Fruit fly (Drosophila melanogaster) whole organism, prepupa: Measurements from ENCODE around the gene CG2157.

ENCODE experiments used
- CG10631 ChIP-seq: fragments of 200-800 bp; sonication (Bioruptor generic); optimal IDR thresholded peaks from 2 replicates; lab custom pipeline; 2016; ENCODE audit warnings: missing biosample characterization, missing genetic modification characterization
- CG11762 ChIP-seq: fragments of 200-800 bp; sonication (Bioruptor generic); optimal IDR thresholded peaks from 3 replicates; lab custom pipeline; 2016; ENCODE audit warnings: missing biosample characterization, missing genetic modification characterization; ENCODE audit not compliant: insufficient read depth
- CG11902 ChIP-seq: fragments of 200-800 bp; sonication (Bioruptor generic); optimal IDR thresholded peaks from 3 replicates; lab custom pipeline; 2016; ENCODE audit warnings: missing biosample characterization, missing genetic modification characterization
- CG16779 ChIP-seq: fragments of 200-800 bp; sonication (Bioruptor generic); optimal IDR thresholded peaks from 3 replicates; lab custom pipeline; 2017; ENCODE audit warnings: missing biosample characterization, mild to moderate bottlenecking, missing genetic modification characterization
- CG32006 ChIP-seq: fragments of 200-800 bp; sonication (Bioruptor generic); optimal IDR thresholded peaks from 3 replicates; lab custom pipeline; 2017; ENCODE audit warnings: missing biosample characterization, mild to moderate bottlenecking, missing genetic modification characterization
- Eip78C ChIP-seq: fragments of 200-800 bp; sonication (Bioruptor generic); peaks from one replicate; lab custom pipeline; 2016; ENCODE audit warnings: missing biosample characterization, missing genetic modification characterization
- Ets21C ChIP-seq: fragments of 200-800 bp; sonication (Bioruptor generic); optimal IDR thresholded peaks from 3 replicates; lab custom pipeline; 2016; ENCODE audit warnings: missing biosample characterization, missing genetic modification characterization
- Ets96B ChIP-seq: fragments of 200-800 bp; optimal IDR thresholded peaks from 2 replicates; lab custom pipeline; 2019; ENCODE audit warnings: missing biosample characterization, mild to moderate bottlenecking, missing genetic modification characterization, moderate library complexity
- Hr4 ChIP-seq: fragments of 200-800 bp; sonication (Bioruptor generic); optimal IDR thresholded peaks from 3 replicates; lab custom pipeline; 2016; ENCODE audit warnings: missing biosample characterization, missing genetic modification characterization
- Sox102F ChIP-seq: fragments of 200-800 bp; sonication (Bioruptor generic); optimal IDR thresholded peaks from 2 replicates; lab custom pipeline; 2016; ENCODE audit warnings: missing biosample characterization, mild to moderate bottlenecking, missing genetic modification characterization
- Sox14 ChIP-seq: fragments of 200-800 bp; sonication (Bioruptor generic); optimal IDR thresholded peaks from 3 replicates; lab custom pipeline; 2016; ENCODE audit warnings: missing biosample characterization, missing genetic modification characterization
- dsx ChIP-seq: fragments of 200-800 bp; optimal IDR thresholded peaks from 3 replicates; lab custom pipeline; 2019; ENCODE audit warnings: missing biosample characterization, mild to moderate bottlenecking, missing genetic modification characterization, moderate library complexity; ENCODE audit not compliant: poor library complexity, severe bottlenecking
- esn ChIP-seq: fragments of 200-800 bp; sonication (Bioruptor generic); optimal IDR thresholded peaks from 2 replicates; lab custom pipeline; 2016; ENCODE audit warnings: missing biosample characterization, mild to moderate bottlenecking, missing genetic modification characterization, moderate library complexity
- salr ChIP-seq, 2 experiments: fragments of 200-800 bp; sonication (Bioruptor generic); optimal IDR thresholded peaks; 3 replicates each; lab custom pipeline; 2016 to 2018; ENCODE audit warnings: missing biosample characterization in 2 of 2, missing genetic modification characterization in 2 of 2, mild to moderate bottlenecking in 1 of 2

DNA sequence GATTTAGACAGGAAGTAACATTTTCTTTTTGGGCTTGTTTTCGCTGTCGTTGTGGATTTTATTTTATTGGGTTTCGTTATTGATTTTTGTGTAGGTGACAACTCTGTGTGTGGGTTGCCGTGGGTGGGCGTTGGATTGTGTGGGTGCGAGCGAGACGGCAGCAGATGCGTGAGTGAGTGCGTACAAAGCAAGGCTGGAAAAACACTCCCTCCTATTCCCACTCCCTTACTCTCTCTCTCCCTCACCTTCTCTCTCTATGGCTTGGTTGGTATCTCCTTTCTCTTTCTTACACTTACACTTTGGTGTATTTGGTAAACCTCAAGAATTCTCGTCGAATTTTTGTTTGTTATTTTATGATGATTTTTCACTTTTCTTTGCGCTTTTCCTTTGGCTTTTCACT is 47.0 kb upstream of the CG2157 start:
- TF ChIP-seq Sox14 (GFP tag; lab: Kevin White, UChicago), result no peak
- TF ChIP-seq Eip78C, result no peak
- no peak for TF ChIP-seq salr (GFP tag; optimal IDR thresholded peaks at IDR 0.05; lab: Kevin White, UChicago)
- TF ChIP-seq CG10631 (GFP tag; lab: Kevin White, UChicago), result no peak
- TF ChIP-seq CG11902, result no peak
- no peak for TF ChIP-seq Ets96B (tag; lab: Kevin White, UChicago)
- TF ChIP-seq dsx (GFP tag; lab: Kevin White, UChicago), result no peak
- TF ChIP-seq Hr4 (GFP tag; lab: Kevin White, UChicago), result no peak
- TF ChIP-seq CG16779 (tag; lab: Kevin White, UChicago), result no peak
- TF ChIP-seq CG32006 (GFP tag; lab: Kevin White, UChicago), result no peak
- no peak for TF ChIP-seq esn
- no peak for TF ChIP-seq CG11762
- no peak for TF ChIP-seq Sox102F
- TF ChIP-seq Ets21C (GFP tag; lab: Kevin White, UChicago), result no peak
